Worm (Caenorhabditis elegans) whole organism, late embryonic: ENCODE results near the gene W01B6.4.

ENCODE experiments used
- elt-2 ChIP-seq: sonication (generic microtip); optimal IDR thresholded peaks from 2 replicates; lab custom pipeline; 2016; ENCODE audit warnings: missing genetic modification reagents, missing genetic modification characterization, missing compliant biosample characterization
- pha-4 ChIP-seq: fragments of 150-350 bp; optimal IDR thresholded peaks from 2 replicates; lab custom pipeline; 2018; ENCODE audit warnings: missing biosample characterization, missing genetic modification reagents, missing genetic modification characterization
- pqm-1 ChIP-seq: sonication (generic microtip); optimal IDR thresholded peaks from 2 replicates; lab custom pipeline; 2016; ENCODE audit warnings: missing genetic modification characterization, missing compliant biosample characterization

- TF ChIP-seq pqm-1 (tag; lab: Kevin White, UChicago): no peak
- TF ChIP-seq elt-2 (tag; lab: Kevin White, UChicago): no peak
- no peak for TF ChIP-seq pha-4 (tag; lab: Kevin White, UChicago)
These were observed 19.9 kb downstream of the W01B6.4 start, which contains the start of the genes C04G2.5 and msp-36 for ce11 chrIV:10095171-10095570.
